Fruit fly (Drosophila melanogaster) whole organism, wandering third instar larva: ENCODE results near the gene snRNP-U1-70K.

Experiments
- Abd-B ChIP-seq: fragments of >200 bp; optimal IDR thresholded peaks from 2 replicates; lab custom pipeline; 2017; ENCODE audit warnings: missing biosample characterization, missing genetic modification characterization
- CG32264 ChIP-seq: fragments of 200-800 bp; sonication (Bioruptor generic); optimal IDR thresholded peaks from 2 replicates; lab custom pipeline; 2016; ENCODE audit warnings: missing biosample characterization, missing genetic modification characterization
- CG9705 ChIP-seq: fragments of 200-800 bp; sonication (Bioruptor generic); optimal IDR thresholded peaks from 2 replicates; lab custom pipeline; 2018; ENCODE audit warnings: missing biosample characterization, mild to moderate bottlenecking, missing genetic modification characterization
- CrebA ChIP-seq: fragments of 200-800 bp; sonication (Bioruptor generic); optimal IDR thresholded peaks from 2 replicates; lab custom pipeline; 2016; ENCODE audit warnings: missing biosample characterization, mild to moderate bottlenecking, missing genetic modification characterization, borderline replicate concordance
- Dfd ChIP-seq: fragments of >200 bp; optimal IDR thresholded peaks from 2 replicates; lab custom pipeline; 2017; ENCODE audit warnings: missing biosample characterization, missing genetic modification characterization
- Dif ChIP-seq: fragments of 200-275, 200-300 bp; sonication (Bioruptor generic); optimal IDR thresholded peaks from 2 replicates; lab custom pipeline; 2018; ENCODE audit warnings: missing biosample characterization, missing genetic modification characterization; ENCODE audit not compliant: partially characterized antibody
- GATAd ChIP-seq: sonication (Bioruptor generic); optimal IDR thresholded peaks from 2 replicates; lab custom pipeline; 2016; ENCODE audit warnings: missing biosample characterization, missing genetic modification characterization
- HLH106 ChIP-seq: fragments of 200-800 bp; optimal IDR thresholded peaks from 3 replicates; lab custom pipeline; 2019; ENCODE audit warnings: missing biosample characterization, mild to moderate bottlenecking, missing genetic modification characterization, moderate library complexity
- Hnf4 ChIP-seq: fragments of 200-800 bp; sonication (Bioruptor generic); optimal IDR thresholded peaks from 2 replicates; lab custom pipeline; 2016; ENCODE audit warnings: missing biosample characterization, mild to moderate bottlenecking, missing genetic modification characterization
- Hr78 ChIP-seq: fragments of >200 bp; optimal IDR thresholded peaks from 2 replicates; lab custom pipeline; 2017; ENCODE audit warnings: missing biosample characterization, missing genetic modification characterization
- Hr83 ChIP-seq: fragments of 200-300 bp; sonication (Bioruptor generic); optimal IDR thresholded peaks from 2 replicates; lab custom pipeline; 2016; ENCODE audit warnings: missing biosample characterization, mild to moderate bottlenecking, missing genetic modification characterization, moderate library complexity; ENCODE audit not compliant: poor library complexity, severe bottlenecking
- Jra ChIP-seq: sonication (Bioruptor generic); optimal IDR thresholded peaks from 2 replicates; lab custom pipeline; 2016; ENCODE audit warnings: missing biosample characterization, missing genetic modification characterization
- Mio ChIP-seq: sonication (Bioruptor generic); optimal IDR thresholded peaks from 2 replicates; lab custom pipeline; 2016; ENCODE audit warnings: missing biosample characterization, missing genetic modification characterization
- Myc ChIP-seq: fragments of >200 bp; optimal IDR thresholded peaks from 2 replicates; lab custom pipeline; 2017
- N ChIP-seq: fragments of >200 bp; optimal IDR thresholded peaks from 2 replicates; lab custom pipeline; 2018; ENCODE audit warnings: missing biosample characterization, missing external identifiers, missing genetic modification characterization
- Rel ChIP-seq, 2 experiments: fragments of 200-800 bp; sonication (Bioruptor generic) in 1 of 2; optimal IDR thresholded peaks; 2 replicates in 1 of 2; 3 replicates in 1 of 2; lab custom pipeline; 2016 to 2019; ENCODE audit warnings: mild to moderate bottlenecking in 2 of 2, missing biosample characterization in 2 of 2, missing genetic modification characterization in 2 of 2, moderate library complexity in 1 of 2
- Sp1 ChIP-seq: fragments of 200-800 bp; sonication (Bioruptor generic); optimal IDR thresholded peaks from 3 replicates; lab custom pipeline; 2019; ENCODE audit warnings: missing biosample characterization, mild to moderate bottlenecking, missing genetic modification characterization, moderate library complexity
- Vsx2 ChIP-seq: fragments of 200-300, 225-300 bp; sonication (Bioruptor generic); optimal IDR thresholded peaks from 2 replicates; lab custom pipeline; 2018; ENCODE audit warnings: missing biosample characterization, missing genetic modification characterization; ENCODE audit not compliant: partially characterized antibody
- br ChIP-seq: fragments of 200-800 bp; sonication (Bioruptor generic); optimal IDR thresholded peaks from 2 replicates; lab custom pipeline; 2016; ENCODE audit warnings: missing biosample characterization, missing genetic modification characterization
- brk ChIP-seq: fragments of 200-800 bp; sonication (Bioruptor generic); optimal IDR thresholded peaks from 2 replicates; lab custom pipeline; 2016; ENCODE audit warnings: missing biosample characterization, mild to moderate bottlenecking, missing genetic modification characterization
- dl ChIP-seq, 2 experiments: fragments of 175-275, 200-275 bp in 1 of 2; fragments of 200-275 bp in 1 of 2; sonication (Bioruptor generic); optimal IDR thresholded peaks; lab custom pipeline; 2018; ENCODE audit warnings: mild to moderate bottlenecking in 2 of 2, missing biosample characterization in 2 of 2, missing genetic modification characterization in 2 of 2, moderate library complexity in 2 of 2; ENCODE audit not compliant: partially characterized antibody in 2 of 2, insufficient read depth in 1 of 2
- dmrt93B ChIP-seq: fragments of 200-800 bp; sonication (Bioruptor generic); optimal IDR thresholded peaks from 2 replicates; lab custom pipeline; 2018; ENCODE audit warnings: missing biosample characterization, mild to moderate bottlenecking, missing genetic modification characterization
- dsf ChIP-seq: sonication (Bioruptor generic); optimal IDR thresholded peaks from 2 replicates; lab custom pipeline; 2016; ENCODE audit warnings: missing biosample characterization, missing genetic modification characterization, borderline replicate concordance
- ey ChIP-seq: fragments of 200-800 bp; sonication (Bioruptor generic); optimal IDR thresholded peaks from 2 replicates; lab custom pipeline; 2016; ENCODE audit warnings: missing biosample characterization, missing genetic modification characterization
- foxo ChIP-seq, 2 experiments: fragments of 200-800 bp; sonication (Bioruptor generic); optimal IDR thresholded peaks; 2 replicates in 1 of 2; 3 replicates in 1 of 2; lab custom pipeline; 2016 to 2017; ENCODE audit warnings: missing biosample characterization in 2 of 2, missing genetic modification characterization in 2 of 2
- fru ChIP-seq: fragments of 200-800 bp; sonication (Bioruptor generic); optimal IDR thresholded peaks from 3 replicates; lab custom pipeline; 2016; ENCODE audit warnings: missing biosample characterization, mild to moderate bottlenecking, missing genetic modification characterization
- h ChIP-seq: fragments of 200-800 bp; sonication (Bioruptor generic); optimal IDR thresholded peaks from 3 replicates; lab custom pipeline; 2016; ENCODE audit warnings: missing biosample characterization, mild to moderate bottlenecking, missing genetic modification characterization
- jim ChIP-seq: fragments of 175-275, 200-325 bp; sonication (Bioruptor generic); optimal IDR thresholded peaks from 2 replicates; lab custom pipeline; 2016; ENCODE audit warnings: missing biosample characterization, mild to moderate bottlenecking, missing genetic modification characterization
- lola ChIP-seq: fragments of >200 bp; optimal IDR thresholded peaks from 2 replicates; lab custom pipeline; 2017; ENCODE audit warnings: missing biosample characterization, missing genetic modification characterization
- psq ChIP-seq: fragments of 200-800 bp; sonication (Bioruptor generic); optimal IDR thresholded peaks from 3 replicates; lab custom pipeline; 2017; ENCODE audit warnings: missing biosample characterization, mild to moderate bottlenecking, missing genetic modification characterization, moderate library complexity
- rgr ChIP-seq: fragments of 200-800 bp; sonication (Bioruptor generic); optimal IDR thresholded peaks from 3 replicates; lab custom pipeline; 2016; ENCODE audit warnings: missing biosample characterization, mild to moderate bottlenecking, missing genetic modification characterization
- sage ChIP-seq: fragments of 200-800 bp; sonication (Bioruptor generic); optimal IDR thresholded peaks from 2 replicates; lab custom pipeline; 2016; ENCODE audit warnings: missing biosample characterization, mild to moderate bottlenecking, missing genetic modification characterization
- sv ChIP-seq: fragments of 200-800 bp; sonication (Bioruptor generic); optimal IDR thresholded peaks from 3 replicates; lab custom pipeline; 2016; ENCODE audit warnings: missing biosample characterization, missing genetic modification characterization
- tai ChIP-seq: sonication (Bioruptor generic); optimal IDR thresholded peaks from 2 replicates; lab custom pipeline; 2016; ENCODE audit warnings: missing biosample characterization, missing genetic modification characterization
- woc ChIP-seq: sonication (Bioruptor generic); optimal IDR thresholded peaks from 2 replicates; lab custom pipeline; 2016; ENCODE audit warnings: missing biosample characterization, mild to moderate bottlenecking, missing genetic modification characterization

The snRNP-U1-70K gene

DNA sequence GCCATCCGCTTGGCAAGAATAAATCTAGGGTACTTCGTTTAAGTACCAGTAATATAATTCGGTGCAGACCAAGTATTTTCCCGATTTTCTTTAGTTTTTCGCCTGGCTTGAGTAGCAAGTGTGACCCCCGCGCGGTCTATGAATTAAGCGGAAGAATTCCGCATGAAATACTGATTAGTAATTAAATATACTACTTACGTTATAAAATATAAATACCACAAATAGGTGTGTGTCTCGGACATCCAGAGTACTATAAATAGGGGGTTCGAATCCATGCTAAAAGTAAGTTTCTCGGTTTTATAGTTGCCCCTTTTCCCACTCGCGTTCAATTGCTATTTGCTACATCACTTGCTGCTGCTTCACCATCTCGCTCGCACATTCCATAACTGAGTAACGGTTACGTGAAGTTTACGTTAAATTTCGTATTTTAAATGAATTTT, at the start of gene snRNP-U1-70K:
snRNP-U1-70K (minus strand) TSS at position 141 of the 440 bp plus-strand sequence.
- TF ChIP-seq psq (GFP tag; lab: Kevin White, UChicago) (no peak), sage (GFP tag; lab: Kevin White, UChicago) (no peak), Myc (lab: Kevin White, UChicago) (peak; percentile 76), brk (GFP tag; lab: Kevin White, UChicago) (no peak), Rel (GFP tag; optimal IDR thresholded peaks at IDR 0.05; lab: Kevin White, UChicago) (no peak), Rel (tag; optimal IDR thresholded peaks at IDR 0.05; lab: Kevin White, UChicago) (peak; percentile 39), dmrt93B (GFP tag; lab: Kevin White, UChicago) (no peak), N (GFP tag; lab: Kevin White, UChicago) (no peak), CG9705 (GFP tag; lab: Kevin White, UChicago) (no peak), GATAd (GFP tag; lab: Kevin White, UChicago) (no peak), dl (GFP tag; optimal IDR thresholded peaks at IDR 0.05; lab: Kevin White, UChicago; ENCODE audit: insufficient read depth in 1 of 2, partially characterized antibody in 2 of 2) (peak in 1 of 2 experiments; percentile 70), Hr78 (GFP tag; lab: Kevin White, UChicago) (no peak), foxo (GFP tag; optimal IDR thresholded peaks at IDR 0.05; lab: Kevin White, UChicago) (no peak), br (GFP tag; lab: Kevin White, UChicago) (no peak), ey (GFP tag; lab: Kevin White, UChicago) (no peak), fru (peak; percentile 66), Dif (peak; percentile 92), CrebA (GFP tag; lab: Kevin White, UChicago) (no peak)

DNA sequence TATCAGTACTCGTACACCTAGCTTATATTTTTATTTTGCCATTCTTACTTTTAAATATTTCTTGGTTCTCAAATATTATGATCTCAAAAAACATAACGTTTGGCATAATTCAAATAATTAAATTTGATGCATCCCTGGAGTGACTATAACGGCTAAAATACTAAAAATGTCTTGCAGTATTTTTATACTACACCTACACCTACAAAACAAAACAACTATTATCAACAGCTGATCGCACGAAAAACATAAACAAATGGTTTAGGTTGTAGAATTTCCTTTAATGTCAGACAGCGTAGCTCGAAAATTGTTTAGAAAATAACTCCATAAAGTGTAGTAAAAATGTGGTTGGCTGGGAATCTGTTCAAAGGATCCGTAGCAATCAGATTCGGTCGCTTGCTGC, 41.6 kb upstream of the snRNP-U1-70K start, which contains the start of gene CG43322:
CG43322 (plus strand) TSS at position 240 of the 400 bp plus-strand sequence.
- no peak for TF ChIP-seq GATAd (GFP tag; lab: Kevin White, UChicago)
- no peak for TF ChIP-seq jim (GFP tag; lab: Kevin White, UChicago)
- TF ChIP-seq HLH106 (tag; lab: Kevin White, UChicago): no peak
- TF ChIP-seq lola (GFP tag; lab: Kevin White, UChicago): no peak
- TF ChIP-seq rgr: no peak
- no peak for TF ChIP-seq Dfd
- no peak for TF ChIP-seq foxo (GFP tag; optimal IDR thresholded peaks at IDR 0.05; lab: Kevin White, UChicago)
- no peak for TF ChIP-seq br (GFP tag; lab: Kevin White, UChicago)
- no peak for TF ChIP-seq Hnf4
- TF ChIP-seq Hr78 (GFP tag; lab: Kevin White, UChicago): no peak
- no peak for TF ChIP-seq woc (GFP tag; lab: Kevin White, UChicago)
- TF ChIP-seq Dif: no peak
- no peak for TF ChIP-seq sage (GFP tag; lab: Kevin White, UChicago)
- TF ChIP-seq CrebA (GFP tag; lab: Kevin White, UChicago): no peak

DNA sequence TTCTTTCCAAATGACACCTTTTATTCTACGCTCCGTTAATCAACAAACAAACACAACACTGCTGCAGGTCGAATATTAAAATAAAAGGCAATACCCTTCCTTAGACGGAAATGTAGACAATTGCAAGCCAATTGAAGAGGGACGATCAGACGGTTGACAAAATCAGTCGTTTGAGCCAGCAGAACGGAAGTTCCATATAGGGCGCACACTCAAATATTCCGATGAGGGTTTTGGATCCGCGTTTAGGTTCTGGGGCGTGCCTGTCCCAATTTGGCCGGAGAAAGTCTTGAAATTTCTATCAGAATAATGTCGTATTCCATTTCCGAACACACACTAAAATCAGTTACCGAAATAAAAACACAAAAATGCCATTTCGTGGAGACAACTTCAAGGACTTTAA, 40.4 kb upstream of the snRNP-U1-70K start, which contains the start of gene CG43321:
CG43321 (plus strand) TSS at position 301 of the 400 bp plus-strand sequence.
- TF ChIP-seq h (GFP tag; lab: Kevin White, UChicago) (no peak), HLH106 (tag; lab: Kevin White, UChicago) (no peak), Vsx2 (GFP tag; lab: Kevin White, UChicago) (no peak), Abd-B (no peak), CrebA (GFP tag; lab: Kevin White, UChicago) (no peak), Jra (GFP tag; lab: Kevin White, UChicago) (no peak), Dif (no peak), tai (GFP tag; lab: Kevin White, UChicago) (no peak), Rel (GFP tag; optimal IDR thresholded peaks at IDR 0.05; lab: Kevin White, UChicago) (no peak), Rel (tag; optimal IDR thresholded peaks at IDR 0.05; lab: Kevin White, UChicago) (no peak), ey (GFP tag; lab: Kevin White, UChicago) (no peak), dsf (GFP tag; lab: Kevin White, UChicago) (no peak), Mio (GFP tag; lab: Kevin White, UChicago) (no peak), Dfd (no peak), sv (GFP tag; lab: Kevin White, UChicago) (no peak), sage (GFP tag; lab: Kevin White, UChicago) (no peak)

DNA sequence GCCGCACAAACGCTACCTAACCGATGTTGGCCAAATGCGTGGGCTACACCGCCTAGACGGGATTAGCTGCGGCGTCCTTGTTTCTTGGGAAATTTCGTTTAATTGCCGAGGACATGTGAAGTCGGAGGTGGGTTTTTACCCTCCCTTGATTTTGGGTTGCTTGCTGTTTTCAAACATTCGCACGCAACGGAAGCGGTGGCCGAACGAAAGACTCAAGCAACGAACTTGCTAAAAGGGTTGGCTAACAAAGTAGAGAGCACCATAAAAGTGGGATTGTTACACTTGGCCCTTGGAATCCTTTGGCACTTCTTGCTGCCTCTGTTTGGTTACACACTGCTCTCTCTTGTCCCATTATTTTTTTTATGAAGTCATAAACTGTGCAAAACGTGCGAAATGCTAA, 39.0 kb upstream of the snRNP-U1-70K start:
- TF ChIP-seq Vsx2 (GFP tag; lab: Kevin White, UChicago) (no peak), Myc (lab: Kevin White, UChicago) (no peak), dmrt93B (GFP tag; lab: Kevin White, UChicago) (no peak), Hr83 (GFP tag; lab: Kevin White, UChicago) (no peak), ey (GFP tag; lab: Kevin White, UChicago) (no peak), dl (GFP tag; optimal IDR thresholded peaks at IDR 0.05; lab: Kevin White, UChicago; ENCODE audit: insufficient read depth in 1 of 2, partially characterized antibody in 2 of 2) (no peak), sv (GFP tag; lab: Kevin White, UChicago) (no peak), HLH106 (tag; lab: Kevin White, UChicago) (no peak), sage (GFP tag; lab: Kevin White, UChicago) (no peak), GATAd (GFP tag; lab: Kevin White, UChicago) (no peak), dsf (GFP tag; lab: Kevin White, UChicago) (no peak), CG32264 (GFP tag; lab: Kevin White, UChicago) (no peak), br (GFP tag; lab: Kevin White, UChicago) (no peak), Rel (GFP tag; optimal IDR thresholded peaks at IDR 0.05; lab: Kevin White, UChicago) (no peak), Rel (tag; optimal IDR thresholded peaks at IDR 0.05; lab: Kevin White, UChicago) (no peak), rgr (no peak), lola (GFP tag; lab: Kevin White, UChicago) (no peak), Sp1 (GFP tag; lab: Kevin White, UChicago) (no peak), Dif (no peak)
